Worm (Caenorhabditis elegans) whole organism, mixed stage, embryonic: ENCODE results near the gene F32D8.8.

ENCODE experiments used
- blmp-1 ChIP-seq: fragments of 150-350 bp; optimal IDR thresholded peaks from 2 replicates; lab custom pipeline; 2014; ENCODE audit warnings: missing biosample characterization, missing genetic modification characterization
- drap-1 ChIP-seq: fragments of 200-800 bp; sonication (Bioruptor generic); optimal IDR thresholded peaks from 3 replicates; lab custom pipeline; 2018; ENCODE audit warnings: mild to moderate bottlenecking, missing genetic modification characterization, missing compliant biosample characterization
- elt-1 ChIP-seq: sonication (generic microtip); optimal IDR thresholded peaks from 2 replicates; lab custom pipeline; 2017; ENCODE audit warnings: missing genetic modification characterization, mild to moderate bottlenecking, missing compliant biosample characterization, antibody characterized with exemption, moderate library complexity, borderline replicate concordance; ENCODE audit not compliant: insufficient read depth
- hlh-1 ChIP-seq: fragments of 150-350 bp; optimal IDR thresholded peaks from 2 replicates; lab custom pipeline; 2014; ENCODE audit warnings: missing biosample characterization, missing genetic modification reagents, missing genetic modification characterization
- lsy-2 ChIP-seq: fragments of 150-350 bp; optimal IDR thresholded peaks from 2 replicates; lab custom pipeline; 2014; ENCODE audit warnings: missing biosample characterization, missing genetic modification characterization
- mep-1 ChIP-seq: fragments of 150-350 bp; optimal IDR thresholded peaks from 2 replicates; lab custom pipeline; 2017; ENCODE audit warnings: missing biosample characterization, missing genetic modification reagents, missing genetic modification characterization, inconsistent platforms
- pha-4 ChIP-seq: fragments of 150-350 bp; optimal IDR thresholded peaks from 2 replicates; lab custom pipeline; 2018; ENCODE audit warnings: missing biosample characterization, missing genetic modification reagents, missing genetic modification characterization
- sptf-1 ChIP-seq: sonication (generic microtip); optimal IDR thresholded peaks from 2 replicates; lab custom pipeline; 2017; ENCODE audit warnings: mild to moderate bottlenecking, missing genetic modification characterization, moderate library complexity, missing compliant biosample characterization
- ztf-11 ChIP-seq: fragments of 150-350 bp; optimal IDR thresholded peaks from 2 replicates; lab custom pipeline; 2014; ENCODE audit warnings: missing biosample characterization, missing genetic modification characterization

DNA sequence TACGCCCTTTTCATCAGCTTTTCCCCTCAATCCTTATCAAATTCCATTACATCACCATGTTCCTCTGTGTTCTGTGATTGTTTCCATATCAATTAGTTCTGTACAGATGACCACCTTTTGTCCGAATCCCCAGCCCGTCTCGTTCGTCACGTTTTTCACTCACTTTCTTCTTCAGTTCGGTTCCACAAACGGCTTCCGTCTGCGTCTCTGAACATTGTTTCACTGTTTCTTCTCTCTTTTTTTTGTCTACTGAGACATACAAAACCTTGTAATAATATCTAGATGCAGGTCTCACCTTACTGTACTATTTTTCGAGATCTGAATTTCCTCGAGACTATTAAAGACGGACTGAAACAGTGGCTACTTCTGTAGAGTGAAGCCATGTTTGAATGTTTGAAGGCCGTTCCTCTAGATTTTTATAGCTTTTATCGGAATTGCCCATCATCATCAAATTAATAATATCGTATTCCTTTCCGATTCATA lies 16.1 kb downstream of the F32D8.8 start, which contains the start of gene F32D8.3:
- no peak for TF ChIP-seq lsy-2 (tag; lab: Kevin White, UChicago)
- no peak for TF ChIP-seq drap-1 (GFP tag; lab: Kevin White, UChicago)
- no peak for TF ChIP-seq ztf-11 (tag; lab: Kevin White, UChicago)
- TF ChIP-seq elt-1 (tag; lab: Kevin White, UChicago) = no peak
- no peak for TF ChIP-seq sptf-1 (tag; lab: Kevin White, UChicago)
- no peak for TF ChIP-seq pha-4 (tag; lab: Kevin White, UChicago)
- no peak for TF ChIP-seq blmp-1
- no peak for TF ChIP-seq hlh-1 (tag; lab: Kevin White, UChicago)
- TF ChIP-seq mep-1 = no peak
